Worm (Caenorhabditis elegans): ENCODE data around the gene cal-4.

Gene cal-4

DNA sequence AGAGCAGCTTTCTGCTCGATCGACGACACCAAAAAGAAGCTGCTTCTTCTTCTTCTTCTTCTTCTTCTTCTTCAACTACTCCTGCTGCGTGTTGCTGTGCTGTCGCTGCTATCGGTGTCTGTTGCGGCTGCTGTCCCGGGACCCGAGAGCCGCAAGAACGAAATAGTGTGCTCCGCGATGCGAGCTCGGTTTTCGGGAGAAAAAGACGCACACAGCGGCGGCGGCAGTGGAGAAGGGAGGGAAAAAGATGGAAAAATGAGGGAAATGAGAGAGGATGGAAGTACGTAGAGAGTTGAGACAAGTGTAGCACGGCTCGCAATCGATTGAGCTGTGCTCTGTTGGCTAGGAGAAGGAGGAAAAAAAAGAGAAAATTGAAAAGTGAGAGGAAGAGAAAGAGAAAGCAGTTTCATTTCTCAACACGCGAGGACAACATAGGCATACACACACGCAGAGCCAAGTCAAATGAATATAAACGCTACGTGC, 17.4 kb upstream of the cal-4 start (continued):
- TF ChIP-seq Y116A8C.19 (tag; optimal IDR thresholded peaks at IDR 0.05; ENCODE audit: borderline replicate concordance), result no peak
- TF ChIP-seq xbp-1 (tag; optimal IDR thresholded peaks at IDR 0.05), result peak; percentile 40
- TF ChIP-seq irx-1 (tag; optimal IDR thresholded peaks at IDR 0.05), result peak; percentile 36
- TF ChIP-seq mdl-1 (tag; optimal IDR thresholded peaks at IDR 0.05), result peak; percentile 9 to 56

DNA sequence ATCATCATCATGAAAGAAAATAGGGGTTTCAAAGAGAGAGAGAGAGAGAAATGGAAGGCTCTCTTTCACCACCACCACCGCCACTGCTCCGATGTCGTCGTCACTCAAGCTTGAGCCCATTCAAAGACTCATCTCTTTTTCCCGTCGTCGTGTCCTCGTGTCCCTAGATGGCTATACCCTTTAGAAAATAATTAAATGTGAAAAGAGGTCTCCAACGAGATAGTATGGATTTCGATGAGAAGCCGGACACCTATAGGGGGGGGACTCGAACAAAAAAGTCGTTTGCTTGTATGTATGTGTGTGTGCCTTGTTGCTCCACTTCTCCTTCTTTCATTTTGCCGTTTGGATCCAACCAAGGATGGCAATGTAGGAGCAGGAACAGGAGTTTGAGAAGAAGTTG, 16.2 kb upstream of the cal-4 start:
- TF ChIP-seq snu-23 (GFP tag; optimal IDR thresholded peaks at IDR 0.05), result peak; percentile 13
- TF ChIP-seq sptf-1 (tag; optimal IDR thresholded peaks at IDR 0.05), result no peak
- TF ChIP-seq nhr-20 (tag; optimal IDR thresholded peaks at IDR 0.05), result no peak
- TF ChIP-seq lin-15B (tag; optimal IDR thresholded peaks at IDR 0.05), result no peak
- TF ChIP-seq nhr-19 (GFP tag; conservative IDR thresholded peaks at IDR 0.05), result no peak
- no peak for TF ChIP-seq C16A3.4 (tag; optimal IDR thresholded peaks at IDR 0.05)
- TF ChIP-seq zip-4 (GFP tag; optimal IDR thresholded peaks at IDR 0.05), result no peak
- no peak for TF ChIP-seq nhr-77 (tag; optimal IDR thresholded peaks at IDR 0.05)
- no peak for TF ChIP-seq snpc-4 (tag; optimal IDR thresholded peaks at IDR 0.05)
- TF ChIP-seq ceh-63 (GFP tag; optimal IDR thresholded peaks at IDR 0.05), result no peak
- TF ChIP-seq ceh-82 (tag; optimal IDR thresholded peaks at IDR 0.05), result peak in 1 of 3 experiments; percentile 23
- TF ChIP-seq nhr-237 (tag; optimal IDR thresholded peaks at IDR 0.05), result no peak
- TF ChIP-seq swsn-7 (tag; optimal IDR thresholded peaks at IDR 0.05), result peak; percentile 6
- TF ChIP-seq efl-1 (optimal IDR thresholded peaks at IDR 0.05), result no peak
- TF ChIP-seq efl-1 (GFP tag; optimal IDR thresholded peaks at IDR 0.05 in 1 of 2), result no peak
- TF ChIP-seq nhr-47 (tag; optimal IDR thresholded peaks at IDR 0.05), result peak; percentile 12
- no peak for TF ChIP-seq ceh-88 (GFP tag; IDR thresholded peaks at IDR 0.05)
- peak; percentile 31 for TF ChIP-seq pax-3 (tag; optimal IDR thresholded peaks at IDR 0.05)
- TF ChIP-seq pag-3 (tag; optimal IDR thresholded peaks at IDR 0.05; ENCODE audit: borderline replicate concordance, insufficient read depth), result no peak
- peak; percentile 10 for TF ChIP-seq nhr-71 (tag; optimal IDR thresholded peaks at IDR 0.05)
- TF ChIP-seq fkh-4 (tag; optimal IDR thresholded peaks at IDR 0.05; ENCODE audit: borderline replicate concordance), result no peak
- no peak for TF ChIP-seq egl-13 (tag; optimal IDR thresholded peaks at IDR 0.05)
- no peak for TF ChIP-seq unc-98 (GFP tag; IDR thresholded peaks at IDR 0.05)
- peak in 1 of 2 experiments; percentile 26 for TF ChIP-seq ztf-11 (tag; optimal IDR thresholded peaks at IDR 0.05)
- no peak for TF ChIP-seq unc-62 (GFP tag; optimal IDR thresholded peaks at IDR 0.05)
- no peak for TF ChIP-seq efl-3 (GFP tag; optimal IDR thresholded peaks at IDR 0.05)
- TF ChIP-seq mab-9 (GFP tag; IDR thresholded peaks at IDR 0.05), result no peak
- TF ChIP-seq lsy-2 (tag; optimal IDR thresholded peaks at IDR 0.05), result peak in 1 of 2 experiments; percentile 7
- peak; percentile 45 for TF ChIP-seq tbx-2 (tag; optimal IDR thresholded peaks at IDR 0.05)
- TF ChIP-seq fkh-10 (GFP tag; optimal IDR thresholded peaks at IDR 0.05), result peak; percentile 26
- no peak for TF ChIP-seq nhr-84 (tag; optimal IDR thresholded peaks at IDR 0.05)
- no peak for TF ChIP-seq nhr-28 (tag; optimal IDR thresholded peaks at IDR 0.05)
- no peak for TF ChIP-seq C34B4.2 (tag; optimal IDR thresholded peaks at IDR 0.05)
- no peak for TF ChIP-seq ceh-8 (GFP tag; optimal IDR thresholded peaks at IDR 0.05)
- no peak for TF ChIP-seq dsc-1 (tag; optimal IDR thresholded peaks at IDR 0.05)
- no peak for TF ChIP-seq nhr-12 (tag; optimal IDR thresholded peaks at IDR 0.05)
- TF ChIP-seq fos-1 (tag; optimal IDR thresholded peaks at IDR 0.05), result no peak
- no peak for TF ChIP-seq grh-1 (GFP tag; IDR thresholded peaks at IDR 0.05)
- no peak for TF ChIP-seq blmp-1 (tag; optimal IDR thresholded peaks at IDR 0.05)
- peak; percentile 42 for TF ChIP-seq unc-86 (tag; optimal IDR thresholded peaks at IDR 0.05)
- peak; percentile 69 for TF ChIP-seq lin-14 (GFP tag; optimal IDR thresholded peaks at IDR 0.05)
